Fruit fly (Drosophila melanogaster): ENCODE data around the gene Sap130.

DNA sequence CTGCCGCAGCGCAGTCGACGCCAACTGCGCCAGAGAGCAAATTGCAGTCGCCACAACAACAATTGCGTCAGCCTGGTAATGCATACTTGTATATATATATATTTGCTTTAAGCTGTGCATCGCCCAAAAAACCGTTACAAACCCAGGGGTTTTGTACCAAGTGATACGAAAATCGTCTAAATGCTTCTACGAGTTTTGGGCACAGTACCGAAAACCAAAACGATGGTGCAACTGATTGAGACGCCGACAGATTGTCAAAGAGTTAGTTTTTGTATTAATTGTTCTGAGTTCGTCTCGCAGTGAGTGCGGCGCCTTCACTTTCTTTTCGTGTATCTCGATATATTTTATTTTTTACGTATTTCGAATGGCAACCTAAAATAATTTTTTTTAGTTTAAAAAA, 9.1 kb downstream of the Sap130 start:
- TF ChIP-seq Ets98B (GFP tag; IDR thresholded peaks at IDR 0.05) = no peak
- no peak for TF ChIP-seq CG10348 (GFP tag; IDR thresholded peaks at IDR 0.05)
- no peak for TF ChIP-seq CG15710 (tag; optimal IDR thresholded peaks at IDR 0.05)
- TF ChIP-seq CG8301 (tag; optimal IDR thresholded peaks at IDR 0.05) = no peak
- no peak for TF ChIP-seq CG8159 (tag; optimal IDR thresholded peaks at IDR 0.05)
- no peak for TF ChIP-seq CG14655 (GFP tag; optimal IDR thresholded peaks at IDR 0.05)
- no peak for TF ChIP-seq CG12605 (GFP tag; IDR thresholded peaks at IDR 0.05)
- TF ChIP-seq fd96Ca (GFP tag; IDR thresholded peaks at IDR 0.05) = no peak
- TF ChIP-seq CG4496 (GFP tag; IDR thresholded peaks at IDR 0.05) = no peak
- no peak for TF ChIP-seq gl (tag; optimal IDR thresholded peaks at IDR 0.05)

Data from whole organism, pupa.